Worm (Caenorhabditis elegans) whole organism, L4 larva: Measurements from ENCODE around the gene sek-3.
A peak's percentile ranks its signal among the peaks of the same experiment; 100 is the strongest.

Experiments
- F26F4.8 ChIP-seq: fragments of 200-800 bp; sonication (Bioruptor generic); conservative IDR thresholded peaks from 2 replicates; pipeline ENCODE4 v1.3.6; 2022; ENCODE audit warnings: missing genetic modification characterization, missing compliant biosample characterization
- dmd-8 ChIP-seq: fragments of 200-800 bp; sonication (Bioruptor generic); IDR thresholded peaks from 2 replicates; pipeline ENCODE4 v1.3.6; 2022; ENCODE audit warnings: missing genetic modification characterization, missing compliant biosample characterization
- lin-15B ChIP-seq: fragments of 150-350 bp; sonication (generic microtip); optimal IDR thresholded peaks from 3 replicates; lab custom pipeline; 2014; ENCODE audit warnings: missing biosample characterization, missing genetic modification characterization
- mep-1 ChIP-seq: fragments of 150-350 bp; sonication (generic microtip); optimal IDR thresholded peaks from 3 replicates; lab custom pipeline; 2014; ENCODE audit warnings: missing biosample characterization, missing genetic modification characterization
- mxl-2 ChIP-seq: fragments of 200-800 bp; sonication (Bioruptor generic); conservative IDR thresholded peaks from 2 replicates; pipeline ENCODE4 v1.3.6; 2022; ENCODE audit warnings: missing genetic modification reagents, missing genetic modification characterization, missing compliant biosample characterization
- php-3 ChIP-seq: fragments of 200-800 bp; sonication (Bioruptor generic); IDR thresholded peaks from 2 replicates; pipeline ENCODE4 v1.3.6; 2022; ENCODE audit warnings: missing genetic modification reagents, missing genetic modification characterization, missing compliant biosample characterization
- pqm-1 ChIP-seq: sonication (generic microtip); optimal IDR thresholded peaks from 2 replicates; lab custom pipeline; 2017; ENCODE audit warnings: missing biosample characterization, missing genetic modification characterization
- zag-1 ChIP-seq: fragments of 150-350 bp; optimal IDR thresholded peaks from 2 replicates; lab custom pipeline; 2014; ENCODE audit warnings: missing biosample characterization, missing genetic modification characterization
- ztf-11 ChIP-seq: fragments of 150-350 bp; optimal IDR thresholded peaks from 2 replicates; lab custom pipeline; 2014; ENCODE audit warnings: missing biosample characterization, missing genetic modification characterization

- TF ChIP-seq zag-1 (no peak), dmd-8 (GFP tag; lab: Robert Waterston, UW) (peak; percentile 86), mep-1 (tag; lab: Kevin White, UChicago) (peak; percentile 78), lin-15B (tag; lab: Kevin White, UChicago) (no peak), php-3 (GFP tag; lab: Robert Waterston, UW) (peak; percentile 73; the same call in 1 of the 2 replicates), pqm-1 (tag; lab: Kevin White, UChicago) (no peak), mxl-2 (GFP tag; lab: Robert Waterston, UW) (no peak), ztf-11 (tag; lab: Kevin White, UChicago) (no peak), F26F4.8 (GFP tag; lab: Robert Waterston, UW) (peak; percentile 58; the same call in 1 of the 2 replicates)
These were observed 5.0 kb downstream of the sek-3 start for ce11 chrX:5022682-5023081.
